Worm (Caenorhabditis elegans) whole organism, mixed stage, embryonic: ENCODE data around the gene C42D4.3.

ENCODE experiments used
- bed-3 ChIP-seq: fragments of 200-800 bp; sonication (Bioruptor generic); optimal IDR thresholded peaks from 3 replicates; lab custom pipeline; 2018; ENCODE audit warnings: mild to moderate bottlenecking, missing genetic modification characterization, moderate library complexity, missing compliant biosample characterization
- ces-1 ChIP-seq: fragments of 150-350 bp; optimal IDR thresholded peaks from 2 replicates; lab custom pipeline; 2014; ENCODE audit warnings: missing biosample characterization, missing genetic modification reagents, missing genetic modification characterization
- elt-3 ChIP-seq: fragments of 150-350 bp; optimal IDR thresholded peaks from 2 replicates; lab custom pipeline; 2014; ENCODE audit warnings: missing biosample characterization, missing genetic modification characterization
- lsy-2 ChIP-seq: fragments of 150-350 bp; optimal IDR thresholded peaks from 2 replicates; lab custom pipeline; 2014; ENCODE audit warnings: missing biosample characterization, missing genetic modification characterization
- nhr-12 ChIP-seq: fragments of 150-350 bp; optimal IDR thresholded peaks from 2 replicates; lab custom pipeline; 2014; ENCODE audit warnings: missing biosample characterization, missing genetic modification characterization
- nhr-237 ChIP-seq: fragments of 150-350 bp; optimal IDR thresholded peaks from 2 replicates; lab custom pipeline; 2014; ENCODE audit warnings: missing biosample characterization, missing genetic modification characterization
- nhr-76 ChIP-seq: sonication (generic microtip); optimal IDR thresholded peaks from 2 replicates; lab custom pipeline; 2017; ENCODE audit warnings: missing biosample characterization, missing genetic modification characterization
- pha-4 ChIP-seq: fragments of 150-350 bp; optimal IDR thresholded peaks from 2 replicates; lab custom pipeline; 2018; ENCODE audit warnings: missing biosample characterization, missing genetic modification reagents, missing genetic modification characterization
- snpc-4 ChIP-seq: fragments of 150-350 bp; optimal IDR thresholded peaks from 2 replicates; lab custom pipeline; 2014; ENCODE audit warnings: missing biosample characterization, missing genetic modification characterization
- unc-120 ChIP-seq: sonication (generic microtip); optimal IDR thresholded peaks from 2 replicates; lab custom pipeline; 2017; ENCODE audit warnings: missing genetic modification characterization, missing compliant biosample characterization; ENCODE audit not compliant: poor library complexity, severe bottlenecking

- TF ChIP-seq elt-3 (tag; lab: Kevin White, UChicago) (no peak), pha-4 (tag; lab: Kevin White, UChicago) (no peak), nhr-76 (tag; lab: Kevin White, UChicago) (no peak), nhr-237 (tag; lab: Kevin White, UChicago) (no peak), bed-3 (no peak), unc-120 (no peak), ces-1 (no peak), snpc-4 (tag; lab: Kevin White, UChicago) (no peak), nhr-12 (tag; lab: Kevin White, UChicago) (no peak), lsy-2 (tag; lab: Kevin White, UChicago) (no peak)
Measured at ce11 chrIV:7195734-7196133, 16.7 kb downstream of the C42D4.3 start, which contains the start of gene best-16.
